Fruit fly (Drosophila melanogaster) whole organism, adult: ENCODE measurements around the gene CG12206.

ENCODE experiments used
- CG11617 ChIP-seq: fragments of 200-800 bp; sonication (Bioruptor generic); optimal IDR thresholded peaks from 2 replicates; lab custom pipeline; 2017; ENCODE audit warnings: mild to moderate bottlenecking, missing biosample characterization, missing genetic modification reagents, missing genetic modification characterization
- CG12768 ChIP-seq: fragments of 200-800 bp; sonication (Bioruptor generic); optimal IDR thresholded peaks from 2 replicates; lab custom pipeline; 2017; ENCODE audit warnings: missing biosample characterization, missing genetic modification characterization, mild to moderate bottlenecking, moderate library complexity, missing genetic modification reagents
- CG14711 ChIP-seq: fragments of 200-800 bp; sonication (Bioruptor generic); optimal IDR thresholded peaks from 2 replicates; lab custom pipeline; 2018; ENCODE audit warnings: missing biosample characterization, mild to moderate bottlenecking, missing genetic modification characterization, moderate library complexity
- CG1620 ChIP-seq: fragments of 200-800 bp; sonication (Bioruptor generic); optimal IDR thresholded peaks from 2 replicates; lab custom pipeline; 2016; ENCODE audit warnings: missing biosample characterization, missing genetic modification characterization
- CG33017 ChIP-seq: fragments of 200-800 bp; sonication (Bioruptor generic); optimal IDR thresholded peaks from 2 replicates; lab custom pipeline; 2018; ENCODE audit warnings: missing biosample characterization, mild to moderate bottlenecking, missing genetic modification characterization, moderate library complexity
- CG5204 ChIP-seq: fragments of 200-800 bp; sonication (Bioruptor generic); optimal IDR thresholded peaks from 2 replicates; lab custom pipeline; 2016; ENCODE audit warnings: missing biosample characterization, missing genetic modification characterization
- CG7045 ChIP-seq: fragments of 200-800 bp; sonication (Bioruptor generic); optimal IDR thresholded peaks from 2 replicates; lab custom pipeline; 2017; ENCODE audit warnings: missing biosample characterization, mild to moderate bottlenecking, missing genetic modification characterization
- CG7101 ChIP-seq: fragments of 200-800 bp; sonication (Bioruptor generic); optimal IDR thresholded peaks from 2 replicates; lab custom pipeline; 2018; ENCODE audit warnings: missing biosample characterization, mild to moderate bottlenecking, missing genetic modification characterization, moderate library complexity
- Clk ChIP-seq: fragments of 200-800 bp; sonication (Bioruptor generic); optimal IDR thresholded peaks from 2 replicates; lab custom pipeline; 2017; ENCODE audit warnings: missing biosample characterization, missing genetic modification characterization
- Crg-1 ChIP-seq: fragments of 200-800 bp; sonication (Bioruptor generic); optimal IDR thresholded peaks from 2 replicates; lab custom pipeline; 2016; ENCODE audit warnings: missing biosample characterization, missing genetic modification characterization
- Hr96 ChIP-seq: fragments of 200-800 bp; sonication (Bioruptor generic); optimal IDR thresholded peaks from 2 replicates; lab custom pipeline; 2016; ENCODE audit warnings: missing biosample characterization, missing genetic modification characterization
- Mnt ChIP-seq: fragments of 200-800 bp; sonication (Bioruptor generic); optimal IDR thresholded peaks from 2 replicates; lab custom pipeline; 2016; ENCODE audit warnings: missing biosample characterization, mild to moderate bottlenecking, missing genetic modification characterization
- bab1 ChIP-seq: fragments of 200-800 bp; sonication (Bioruptor generic); optimal IDR thresholded peaks from 3 replicates; lab custom pipeline; 2019; ENCODE audit warnings: missing biosample characterization, mild to moderate bottlenecking, missing genetic modification characterization, moderate library complexity
- cic ChIP-seq: fragments of 200-800 bp; sonication (Bioruptor generic); optimal IDR thresholded peaks from 2 replicates; lab custom pipeline; 2017; ENCODE audit warnings: missing biosample characterization, mild to moderate bottlenecking, missing genetic modification characterization, moderate library complexity
- cnc ChIP-seq, 2 experiments: fragments of >200 bp; optimal IDR thresholded peaks; 2 replicates each; lab custom pipeline; 2017
- kay ChIP-seq: fragments of 200-800 bp; sonication (Bioruptor generic); peaks from one replicate; lab custom pipeline; 2016; ENCODE audit warnings: missing biosample characterization, missing genetic modification characterization, borderline replicate concordance
- ovo ChIP-seq: fragments of 200-800 bp; sonication (Bioruptor generic); optimal IDR thresholded peaks from 2 replicates; lab custom pipeline; 2016; ENCODE audit warnings: missing biosample characterization, missing genetic modification characterization
- pad ChIP-seq: fragments of 200-800 bp; sonication (Bioruptor generic); optimal IDR thresholded peaks from 3 replicates; lab custom pipeline; 2017; ENCODE audit warnings: missing biosample characterization, missing genetic modification characterization, mild to moderate bottlenecking, moderate library complexity, missing genetic modification reagents
- tj ChIP-seq: fragments of 200-800 bp; sonication (Bioruptor generic); optimal IDR thresholded peaks from 3 replicates; lab custom pipeline; 2017; ENCODE audit warnings: missing biosample characterization, mild to moderate bottlenecking, missing genetic modification characterization, moderate library complexity
- toe ChIP-seq: fragments of 200-800 bp; sonication (Bioruptor generic); optimal IDR thresholded peaks from 2 replicates; lab custom pipeline; 2016; ENCODE audit warnings: missing biosample characterization, missing genetic modification characterization

CG12206 gene

DNA sequence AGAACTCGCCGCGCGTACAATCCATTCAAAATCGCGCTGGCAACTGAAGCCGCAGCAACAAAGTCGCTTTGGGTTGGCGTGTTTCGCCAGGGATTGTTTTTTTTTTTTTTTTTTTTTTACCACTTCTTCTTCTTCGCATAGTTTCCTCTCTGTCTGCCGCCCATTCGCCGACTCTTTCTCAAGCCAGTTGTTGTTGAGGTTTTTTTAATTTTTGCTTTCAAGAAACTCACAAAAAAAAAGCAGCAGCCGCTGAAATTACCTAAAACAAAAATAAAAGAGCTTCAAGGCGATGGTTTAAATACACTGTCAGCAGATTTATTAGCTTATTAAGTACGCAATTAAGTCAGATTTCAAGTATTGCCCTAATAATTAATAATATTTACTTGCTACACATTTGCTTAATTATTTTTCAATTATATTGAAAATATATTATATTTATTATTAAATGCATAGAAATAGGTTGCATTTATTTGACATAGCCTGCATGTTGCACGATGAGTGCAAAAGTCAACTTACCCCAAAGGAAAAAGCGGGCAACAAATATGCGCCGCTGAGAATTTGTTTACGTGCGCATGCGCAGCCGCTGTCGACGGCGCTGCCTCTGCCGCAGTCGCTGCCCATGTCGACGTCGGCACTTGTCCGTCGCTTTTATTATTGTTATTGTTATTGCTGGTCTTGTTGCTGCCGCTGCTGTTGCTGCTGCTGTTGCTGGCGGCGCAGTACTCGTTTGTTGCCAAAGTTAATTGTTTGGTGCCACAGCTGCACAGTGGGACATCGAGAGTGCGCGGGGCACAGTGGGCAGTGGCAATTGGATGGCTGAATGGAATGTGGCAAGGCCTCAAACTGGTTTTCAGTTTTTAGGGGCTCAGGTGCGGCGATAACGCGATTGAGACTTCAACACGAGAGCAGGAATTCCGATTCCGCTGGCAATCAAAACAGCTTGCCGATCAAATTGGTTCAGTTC, at the start of gene CG12206:
Gene CG12206 (minus strand): TSS at position 49 of the 964 bp plus-strand sequence.
- TF ChIP-seq cnc (optimal IDR thresholded peaks at IDR 0.05; lab: Kevin White, UChicago) (no peak), CG5204 (GFP tag; lab: Kevin White, UChicago) (no peak), bab1 (GFP tag; lab: Kevin White, UChicago) (no peak), CG14711 (tag; lab: Kevin White, UChicago) (no peak), tj (peak; percentile 90), CG11617 (GFP tag; lab: Kevin White, UChicago) (peak; percentile 13), pad (GFP tag; lab: Kevin White, UChicago) (no peak)

DNA sequence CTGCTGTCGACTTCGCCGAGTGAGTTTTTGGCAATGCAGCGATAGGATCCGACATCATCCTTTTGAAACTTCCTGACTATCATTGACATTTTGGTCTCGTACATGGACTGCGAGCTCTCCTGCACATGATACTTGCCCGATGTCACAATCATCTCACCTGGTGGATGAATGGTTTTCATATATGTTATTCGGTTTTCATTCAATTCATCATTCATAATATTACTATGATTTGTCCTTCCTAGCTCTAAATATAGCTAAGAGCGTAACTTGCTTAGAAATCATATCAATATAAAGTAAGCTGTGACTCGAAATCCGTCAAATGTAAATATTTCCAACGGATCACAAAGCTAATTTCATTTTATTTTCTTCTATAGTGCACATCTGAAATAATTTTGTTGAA, 39.7 kb upstream of the CG12206 start, which contains the start of gene CG13021:
Gene CG13021 (plus strand): TSS at position 301 of the 400 bp plus-strand sequence.
- no peak for TF ChIP-seq CG14711 (tag; lab: Kevin White, UChicago)
- no peak for TF ChIP-seq Hr96 (GFP tag; lab: Kevin White, UChicago)
- no peak for TF ChIP-seq CG1620 (GFP tag; lab: Kevin White, UChicago)
- no peak for TF ChIP-seq toe (GFP tag; lab: Kevin White, UChicago)
- TF ChIP-seq CG12768 (GFP tag; lab: Kevin White, UChicago): no peak
- no peak for TF ChIP-seq Clk (GFP tag; lab: Kevin White, UChicago)
- no peak for TF ChIP-seq Crg-1
- no peak for TF ChIP-seq CG5204 (GFP tag; lab: Kevin White, UChicago)

DNA sequence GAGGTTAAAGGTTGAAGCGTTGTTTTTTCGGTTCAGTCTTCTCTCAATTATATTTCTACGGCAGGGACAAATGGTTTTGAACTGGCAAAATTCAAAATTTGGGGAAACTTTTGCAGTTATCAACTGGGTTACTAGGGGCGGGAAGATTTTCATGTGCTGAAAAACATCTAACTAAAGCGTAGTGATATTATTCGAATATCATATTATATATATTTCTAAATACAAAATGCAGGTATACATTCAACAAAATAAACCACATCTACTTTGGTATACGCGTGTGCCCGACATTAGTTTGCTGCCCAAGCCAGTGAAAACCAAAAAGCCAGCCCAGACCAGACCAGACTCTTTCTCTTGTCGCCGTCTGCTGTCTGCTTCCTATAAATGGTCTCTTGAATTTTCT, 30.4 kb upstream of the CG12206 start, which contains the start of gene Gas8:
Gene Gas8 (minus strand): TSS at position 101 of the 400 bp plus-strand sequence.
- TF ChIP-seq Mnt (GFP tag; lab: Kevin White, UChicago) (no peak), Crg-1 (no peak), CG33017 (tag; lab: Kevin White, UChicago) (no peak), cic (GFP tag; lab: Kevin White, UChicago) (no peak), CG7101 (tag; lab: Kevin White, UChicago) (no peak), cnc (optimal IDR thresholded peaks at IDR 0.05; lab: Kevin White, UChicago) (no peak), toe (GFP tag; lab: Kevin White, UChicago) (no peak), CG5204 (GFP tag; lab: Kevin White, UChicago) (no peak), bab1 (GFP tag; lab: Kevin White, UChicago) (no peak), CG14711 (tag; lab: Kevin White, UChicago) (no peak), Hr96 (GFP tag; lab: Kevin White, UChicago) (no peak), CG12768 (GFP tag; lab: Kevin White, UChicago) (no peak), CG11617 (GFP tag; lab: Kevin White, UChicago) (no peak), kay (GFP tag; lab: Kevin White, UChicago) (no peak), ovo (GFP tag; lab: Kevin White, UChicago) (no peak), pad (GFP tag; lab: Kevin White, UChicago) (no peak), CG7045 (GFP tag; lab: Kevin White, UChicago) (no peak), CG1620 (GFP tag; lab: Kevin White, UChicago) (no peak), tj (no peak), Clk (GFP tag; lab: Kevin White, UChicago) (no peak)

DNA sequence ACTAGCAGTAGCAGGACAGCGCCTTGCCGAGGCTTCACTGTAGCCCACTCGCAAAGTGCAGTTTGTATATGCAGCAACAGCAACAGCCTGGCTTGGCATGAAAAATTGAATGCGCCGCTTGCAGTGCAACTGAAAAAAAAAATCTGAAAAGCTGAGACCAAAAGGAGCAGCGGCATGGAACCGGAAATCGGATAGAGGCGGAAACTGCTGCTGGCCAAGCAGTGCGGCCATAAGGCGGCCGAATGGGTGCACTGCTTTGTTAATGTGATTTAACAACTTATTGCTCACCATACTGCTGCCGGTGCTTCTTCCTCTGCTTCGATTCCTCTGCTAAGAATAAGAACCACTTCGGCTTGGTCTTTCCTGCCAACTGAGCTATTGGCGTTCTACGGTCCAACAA, 29.9 kb upstream of the CG12206 start:
- TF ChIP-seq CG33017 (tag; lab: Kevin White, UChicago) (no peak), kay (GFP tag; lab: Kevin White, UChicago) (no peak), CG14711 (tag; lab: Kevin White, UChicago) (no peak), CG7045 (GFP tag; lab: Kevin White, UChicago) (no peak), ovo (GFP tag; lab: Kevin White, UChicago) (no peak), CG5204 (GFP tag; lab: Kevin White, UChicago) (no peak), CG1620 (GFP tag; lab: Kevin White, UChicago) (no peak), Mnt (GFP tag; lab: Kevin White, UChicago) (no peak), Hr96 (GFP tag; lab: Kevin White, UChicago) (no peak), cnc (optimal IDR thresholded peaks at IDR 0.05; lab: Kevin White, UChicago) (no peak)

DNA sequence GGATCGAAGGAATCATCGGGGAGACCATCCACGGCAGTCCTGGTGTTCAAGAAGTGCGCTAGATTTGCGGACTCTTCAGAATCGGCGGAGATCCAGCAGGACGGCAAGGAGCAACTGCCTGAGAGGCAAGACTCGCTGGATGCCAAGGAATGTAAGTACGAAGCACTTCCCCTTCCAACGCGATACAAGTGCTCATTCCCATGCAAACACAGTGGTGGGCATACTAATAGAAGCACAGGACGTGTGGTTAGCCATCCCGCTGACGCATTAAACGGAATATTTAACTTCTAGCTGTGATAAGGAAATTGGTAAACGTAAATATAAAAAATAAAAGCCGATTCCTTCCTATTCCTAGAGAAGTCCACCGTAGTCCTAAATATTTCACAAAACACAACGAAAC, 11.5 kb upstream of the CG12206 start:
- TF ChIP-seq CG14711 (tag; lab: Kevin White, UChicago) (no peak), cic (GFP tag; lab: Kevin White, UChicago) (no peak), kay (GFP tag; lab: Kevin White, UChicago) (no peak), cnc (optimal IDR thresholded peaks at IDR 0.05; lab: Kevin White, UChicago) (no peak), CG12768 (GFP tag; lab: Kevin White, UChicago) (no peak), toe (GFP tag; lab: Kevin White, UChicago) (no peak), CG11617 (GFP tag; lab: Kevin White, UChicago) (no peak), CG5204 (GFP tag; lab: Kevin White, UChicago) (no peak), Hr96 (GFP tag; lab: Kevin White, UChicago) (no peak), CG1620 (GFP tag; lab: Kevin White, UChicago) (no peak), Clk (GFP tag; lab: Kevin White, UChicago) (no peak), Crg-1 (no peak), Mnt (GFP tag; lab: Kevin White, UChicago) (no peak), CG7045 (GFP tag; lab: Kevin White, UChicago) (no peak), pad (GFP tag; lab: Kevin White, UChicago) (no peak), CG7101 (tag; lab: Kevin White, UChicago) (no peak), bab1 (GFP tag; lab: Kevin White, UChicago) (no peak), ovo (GFP tag; lab: Kevin White, UChicago) (no peak), tj (no peak), CG33017 (tag; lab: Kevin White, UChicago) (no peak)
